Fruit fly (Drosophila melanogaster): Measurements from ENCODE around the gene eIF4E1.
A peak's percentile ranks its signal among the peaks of the same experiment; 100 is the strongest.

The eIF4E1 gene

dm6 chr3L:9383345-9384075, 18.8 kb downstream of the eIF4E1 start, which contains the start of gene Hsp27 (continued):
- TF ChIP-seq Sox102F (GFP tag; optimal IDR thresholded peaks at IDR 0.05) (peak; percentile 99), crc (GFP tag; optimal IDR thresholded peaks at IDR 0.05) (peak; percentile 92), CG11696 (GFP tag; IDR thresholded peaks at IDR 0.05) (peak; percentile 93), CG30403 (GFP tag; optimal IDR thresholded peaks at IDR 0.05) (peak; percentile 99), CG7786 (GFP tag; optimal IDR thresholded peaks at IDR 0.05) (peak; percentile 88), CG13424 (tag; optimal IDR thresholded peaks at IDR 0.05) (peak; percentile 95), Xbp1 (GFP tag; optimal IDR thresholded peaks at IDR 0.05) (peak; percentile 99), NC2β (GFP tag; optimal IDR thresholded peaks at IDR 0.05) (peak; percentile 85), chif (GFP tag; optimal IDR thresholded peaks at IDR 0.05) (peak; percentile 88 to 92), Dref (GFP tag; IDR thresholded peaks at IDR 0.05) (peak; percentile 40), CG6854 (GFP tag; optimal IDR thresholded peaks at IDR 0.05) (peak; percentile 95), Elba2 (GFP tag; optimal IDR thresholded peaks at IDR 0.05) (peak; percentile 50), Drgx (GFP tag; IDR thresholded peaks at IDR 0.05) (peak; percentile 100), CG6175 (GFP tag; IDR thresholded peaks at IDR 0.05) (peak; percentile 97), CG7987 (GFP tag; optimal IDR thresholded peaks at IDR 0.05) (peak; percentile 96), CG10959 (GFP tag; IDR thresholded peaks at IDR 0.05) (peak; percentile 95), CG6765 (GFP tag; optimal IDR thresholded peaks at IDR 0.05) (peak; percentile 88), Nf-YA (GFP tag; IDR thresholded peaks at IDR 0.05) (peak; percentile 97), nau (GFP tag; optimal IDR thresholded peaks at IDR 0.05) (peak; percentile 99), al (GFP tag; IDR thresholded peaks at IDR 0.05) (peak; percentile 98), CG15601 (tag; optimal IDR thresholded peaks at IDR 0.05) (peak; percentile 96), lbe (GFP tag; optimal IDR thresholded peaks at IDR 0.05) (peak; percentile 99), seq (GFP tag; IDR thresholded peaks at IDR 0.05) (peak; percentile 97), Atf-2 (GFP tag; optimal IDR thresholded peaks at IDR 0.05) (peak; percentile 86), lilli (GFP tag; optimal IDR thresholded peaks at IDR 0.05) (peak; percentile 98), CG9609 (GFP tag; optimal IDR thresholded peaks at IDR 0.05) (peak; percentile 88), odd (GFP tag; optimal IDR thresholded peaks at IDR 0.05) (peak; percentile 95), Dbx (GFP tag; IDR thresholded peaks at IDR 0.05) (peak; percentile 97), sens (GFP tag) (peak; percentile 99), crp (GFP tag; optimal IDR thresholded peaks at IDR 0.05) (peak; percentile 4 to 66), da (GFP tag; optimal IDR thresholded peaks at IDR 0.05) (peak; percentile 49), CG14965 (GFP tag; optimal IDR thresholded peaks at IDR 0.05; ENCODE audit: borderline replicate concordance) (peak; percentile 61), CG11695 (GFP tag; IDR thresholded peaks at IDR 0.05) (peak; percentile 99), CG8359 (GFP tag; optimal IDR thresholded peaks at IDR 0.05; ENCODE audit: borderline replicate concordance) (peak; percentile 94), CG2875 (GFP tag; optimal IDR thresholded peaks at IDR 0.05) (peak; percentile 99), CG15269 (tag; optimal IDR thresholded peaks at IDR 0.05) (peak; percentile 97), CG7928 (GFP tag; optimal IDR thresholded peaks at IDR 0.05) (peak; percentile 82), mam (GFP tag; optimal IDR thresholded peaks at IDR 0.05) (peak; percentile 97), ssp (GFP tag; IDR thresholded peaks at IDR 0.05) (peak; percentile 94), CG18262 (tag; optimal IDR thresholded peaks at IDR 0.05) (peak; percentile 99), pnt (GFP tag; optimal IDR thresholded peaks at IDR 0.05) (peak; percentile 96), H15 (GFP tag; IDR thresholded peaks at IDR 0.05) (peak; percentile 99), gsb (GFP tag; IDR thresholded peaks at IDR 0.05) (peak; percentile 96), hkb (optimal IDR thresholded peaks at IDR 0.05) (no peak), hkb (GFP tag; IDR thresholded peaks at IDR 0.05) (peak; percentile 99), Gug (GFP tag; IDR thresholded peaks at IDR 0.05) (peak; percentile 99), ato (GFP tag; IDR thresholded peaks at IDR 0.05; ENCODE audit: partially characterized antibody) (no peak), jumu (GFP tag; optimal IDR thresholded peaks at IDR 0.05) (peak; percentile 96), Meics (GFP tag; optimal IDR thresholded peaks at IDR 0.05) (peak; percentile 98), CG16863 (GFP tag; optimal IDR thresholded peaks at IDR 0.05) (peak; percentile 87)
